Worm (Caenorhabditis elegans) whole organism, L1 larva: ENCODE data around the gene sdz-32.

Experiments
- C16A3.4 ChIP-seq: fragments of 150-350 bp; optimal IDR thresholded peaks from 2 replicates; lab custom pipeline; 2014; ENCODE audit warnings: missing biosample characterization, missing genetic modification characterization
- Y116A8C.19 ChIP-seq: sonication (generic microtip); optimal IDR thresholded peaks from 2 replicates; lab custom pipeline; 2016; ENCODE audit warnings: missing compliant biosample characterization, missing genetic modification characterization, borderline replicate concordance
- aha-1 ChIP-seq: fragments of 150-350 bp; optimal IDR thresholded peaks from 2 replicates; lab custom pipeline; 2014; ENCODE audit warnings: missing biosample characterization, missing genetic modification characterization
- alr-1 ChIP-seq: fragments of 200-800 bp; sonication (Bioruptor generic); optimal IDR thresholded peaks from 2 replicates; lab custom pipeline; 2018; ENCODE audit warnings: borderline replicate concordance, mild to moderate bottlenecking, missing genetic modification characterization, missing compliant biosample characterization
- aly-2 ChIP-seq: fragments of 150-350 bp; optimal IDR thresholded peaks from 2 replicates; lab custom pipeline; 2014; ENCODE audit warnings: missing biosample characterization, missing genetic modification characterization
- ama-1 ChIP-seq: fragments of 150-350 bp; optimal IDR thresholded peaks from 2 replicates; lab custom pipeline; 2014
- blmp-1 ChIP-seq: fragments of 150-350 bp; optimal IDR thresholded peaks from 2 replicates; lab custom pipeline; 2014; ENCODE audit warnings: missing biosample characterization, missing genetic modification characterization
- ceh-63 ChIP-seq: fragments of 200-800 bp; sonication (Bioruptor generic); optimal IDR thresholded peaks from 2 replicates; lab custom pipeline; 2018; ENCODE audit warnings: mild to moderate bottlenecking, missing genetic modification characterization, missing compliant biosample characterization
- ceh-82 ChIP-seq, 3 experiments: fragments of 150-350 bp in 1 of 3; sonication (generic microtip) in 2 of 3; optimal IDR thresholded peaks; 2 replicates each; lab custom pipeline; 2014 to 2017; ENCODE audit warnings: missing biosample characterization in 3 of 3, missing genetic modification characterization in 3 of 3
- ceh-88 ChIP-seq: fragments of 200-800 bp; sonication (Bioruptor generic); IDR thresholded peaks from 2 replicates; pipeline ENCODE4 v1.3.6; 2022; ENCODE audit warnings: missing genetic modification characterization, missing compliant biosample characterization
- ceh-90 ChIP-seq: sonication (generic microtip); optimal IDR thresholded peaks from 2 replicates; lab custom pipeline; 2016; ENCODE audit warnings: missing genetic modification characterization, missing compliant biosample characterization
- dpl-1 ChIP-seq, 3 experiments: fragments of 150-350 bp in 2 of 3; sonication (generic microtip) in 1 of 3; optimal IDR thresholded peaks; 2 replicates each; lab custom pipeline; 2014 to 2017; ENCODE audit warnings: missing biosample characterization in 3 of 3, missing genetic modification characterization in 3 of 3, missing genetic modification reagents in 3 of 3
- dsc-1 ChIP-seq: sonication (generic microtip); optimal IDR thresholded peaks from 2 replicates; lab custom pipeline; 2016; ENCODE audit warnings: mild to moderate bottlenecking, missing genetic modification characterization, missing compliant biosample characterization
- efl-3 ChIP-seq: fragments of 200-800 bp; sonication (Bioruptor generic); optimal IDR thresholded peaks from 2 replicates; lab custom pipeline; 2018; ENCODE audit warnings: mild to moderate bottlenecking, missing genetic modification characterization, missing compliant biosample characterization
- egl-13 ChIP-seq: sonication (generic microtip); optimal IDR thresholded peaks from 2 replicates; lab custom pipeline; 2016; ENCODE audit warnings: missing genotype, missing genetic modification reagents, missing genetic modification characterization, missing compliant biosample characterization
- elt-2 ChIP-seq: sonication (generic microtip); optimal IDR thresholded peaks from 2 replicates; lab custom pipeline; 2016; ENCODE audit warnings: missing genetic modification characterization, mild to moderate bottlenecking, inconsistent platforms, missing compliant biosample characterization, missing genetic modification reagents
- fkh-10 ChIP-seq: sonication (generic microtip); optimal IDR thresholded peaks from 2 replicates; lab custom pipeline; 2017; ENCODE audit warnings: missing biosample characterization, missing genetic modification reagents, missing genetic modification characterization
- fkh-4 ChIP-seq: sonication (generic microtip); optimal IDR thresholded peaks from 2 replicates; lab custom pipeline; 2016; ENCODE audit warnings: missing compliant biosample characterization, missing genetic modification characterization, borderline replicate concordance
- fkh-8 ChIP-seq: sonication (generic microtip); optimal IDR thresholded peaks from 2 replicates; lab custom pipeline; 2016; ENCODE audit warnings: mild to moderate bottlenecking, missing genetic modification characterization, missing compliant biosample characterization
- fos-1 ChIP-seq: fragments of 150-350 bp; optimal IDR thresholded peaks from 2 replicates; lab custom pipeline; 2014; ENCODE audit warnings: missing biosample characterization, missing genetic modification characterization
- grh-1 ChIP-seq: fragments of 200-800 bp; sonication (Bioruptor generic); IDR thresholded peaks from 2 replicates; pipeline ENCODE4 v1.3.6; 2022; ENCODE audit warnings: missing genetic modification reagents, missing genetic modification characterization, missing compliant biosample characterization
- jun-1 ChIP-seq: fragments of 150-350 bp; optimal IDR thresholded peaks from 2 replicates; lab custom pipeline; 2014; ENCODE audit warnings: missing biosample characterization, missing genetic modification reagents, missing genetic modification characterization
- lin-39 ChIP-seq: fragments of 150-350 bp; optimal IDR thresholded peaks from 2 replicates; lab custom pipeline; 2014; ENCODE audit warnings: missing biosample characterization, missing genetic modification reagents, missing genetic modification characterization
- lir-3 ChIP-seq: sonication (generic microtip); optimal IDR thresholded peaks from 2 replicates; lab custom pipeline; 2016; ENCODE audit warnings: mild to moderate bottlenecking, missing genetic modification characterization, moderate library complexity, missing compliant biosample characterization; ENCODE audit not compliant: poor library complexity
- lsy-2 ChIP-seq, 2 experiments: fragments of 150-350 bp; optimal IDR thresholded peaks; 2 replicates each; lab custom pipeline; 2014; ENCODE audit warnings: missing biosample characterization in 2 of 2, missing genetic modification characterization in 2 of 2
- mab-9 ChIP-seq: fragments of 200-800 bp; sonication (Bioruptor generic); IDR thresholded peaks from 2 replicates; pipeline ENCODE4 v1.3.6; 2022; ENCODE audit warnings: missing genetic modification reagents, missing genetic modification characterization, missing compliant biosample characterization
- mdl-1 ChIP-seq, 2 experiments: fragments of 150-350 bp; optimal IDR thresholded peaks; 2 replicates each; lab custom pipeline; 2014 to 2017; ENCODE audit warnings: missing biosample characterization in 2 of 2, missing genetic modification characterization in 2 of 2, inconsistent platforms in 1 of 2
- mef-2 ChIP-seq: fragments of 150-350 bp; optimal IDR thresholded peaks from 2 replicates; lab custom pipeline; 2014; ENCODE audit warnings: missing biosample characterization, missing genetic modification characterization
- nhr-11 ChIP-seq: fragments of 150-350 bp; optimal IDR thresholded peaks from 2 replicates; lab custom pipeline; 2014; ENCODE audit warnings: missing biosample characterization, missing genetic modification characterization
- nhr-12 ChIP-seq: sonication (generic microtip); optimal IDR thresholded peaks from 2 replicates; lab custom pipeline; 2017; ENCODE audit warnings: missing biosample characterization, missing genetic modification characterization
- nhr-19 ChIP-seq: fragments of 200-800 bp; sonication (Bioruptor generic); conservative IDR thresholded peaks from 2 replicates; pipeline ENCODE4 v1.3.6; 2022; ENCODE audit warnings: missing genetic modification characterization, missing compliant biosample characterization
- nhr-237 ChIP-seq: fragments of 150-350 bp; optimal IDR thresholded peaks from 2 replicates; lab custom pipeline; 2014; ENCODE audit warnings: missing biosample characterization, missing genetic modification characterization
- nhr-47 ChIP-seq: sonication (generic microtip); optimal IDR thresholded peaks from 2 replicates; lab custom pipeline; 2016; ENCODE audit warnings: mild to moderate bottlenecking, missing genetic modification characterization, moderate library complexity, missing compliant biosample characterization
- nhr-71 ChIP-seq: sonication (generic microtip); optimal IDR thresholded peaks from 2 replicates; lab custom pipeline; 2016; ENCODE audit warnings: mild to moderate bottlenecking, missing genetic modification characterization, moderate library complexity, missing compliant biosample characterization
- nhr-77 ChIP-seq: fragments of 150-350 bp; optimal IDR thresholded peaks from 2 replicates; lab custom pipeline; 2014; ENCODE audit warnings: missing biosample characterization, missing genetic modification characterization
- nhr-84 ChIP-seq: sonication (generic microtip); optimal IDR thresholded peaks from 2 replicates; lab custom pipeline; 2017; ENCODE audit warnings: missing biosample characterization, missing genetic modification characterization
- pax-3 ChIP-seq: fragments of 200-800 bp; sonication (Bioruptor generic); optimal IDR thresholded peaks from 2 replicates; lab custom pipeline; 2018; ENCODE audit warnings: mild to moderate bottlenecking, missing genetic modification characterization, moderate library complexity, missing compliant biosample characterization
- rnt-1 ChIP-seq: sonication (generic microtip); optimal IDR thresholded peaks from 2 replicates; lab custom pipeline; 2016; ENCODE audit warnings: mild to moderate bottlenecking, missing genetic modification characterization, moderate library complexity, missing compliant biosample characterization
- skn-1 ChIP-seq: fragments of 150-350 bp; optimal IDR thresholded peaks from 2 replicates; lab custom pipeline; 2014; ENCODE audit warnings: missing biosample characterization, missing genetic modification characterization
- snpc-4 ChIP-seq: fragments of 150-350 bp; optimal IDR thresholded peaks from 2 replicates; lab custom pipeline; 2014; ENCODE audit warnings: missing biosample characterization, missing genetic modification characterization
- snu-23 ChIP-seq: sonication (generic microtip); optimal IDR thresholded peaks from 2 replicates; lab custom pipeline; 2016; ENCODE audit warnings: missing genetic modification characterization, missing compliant biosample characterization
- sox-4 ChIP-seq: sonication (generic microtip); optimal IDR thresholded peaks from 2 replicates; lab custom pipeline; 2016; ENCODE audit warnings: missing genetic modification characterization, missing compliant biosample characterization
- sup-37 ChIP-seq: fragments of 200-800 bp; sonication (Bioruptor generic); optimal IDR thresholded peaks from 2 replicates; lab custom pipeline; 2018; ENCODE audit warnings: mild to moderate bottlenecking, missing genetic modification characterization, missing compliant biosample characterization
- swsn-7 ChIP-seq: sonication (generic microtip); optimal IDR thresholded peaks from 2 replicates; lab custom pipeline; 2016; ENCODE audit warnings: missing genetic modification characterization, missing compliant biosample characterization
- tbx-2 ChIP-seq: sonication (generic microtip); optimal IDR thresholded peaks from 2 replicates; lab custom pipeline; 2016; ENCODE audit warnings: missing genetic modification characterization, missing compliant biosample characterization
- tlp-1 ChIP-seq: fragments of 150-350 bp; optimal IDR thresholded peaks from 2 replicates; lab custom pipeline; 2014; ENCODE audit warnings: missing biosample characterization, missing genetic modification characterization
- unc-130 ChIP-seq: fragments of 150-350 bp; optimal IDR thresholded peaks from 2 replicates; lab custom pipeline; 2017; ENCODE audit warnings: missing biosample characterization, missing genetic modification characterization, inconsistent platforms
- unc-30 ChIP-seq: sonication (generic microtip); optimal IDR thresholded peaks from 2 replicates; lab custom pipeline; 2017; ENCODE audit warnings: missing biosample characterization, missing genetic modification characterization
- unc-86 ChIP-seq: sonication (generic microtip); optimal IDR thresholded peaks from 2 replicates; lab custom pipeline; 2016; ENCODE audit warnings: missing genetic modification characterization, missing compliant biosample characterization
- xbp-1 ChIP-seq: sonication (generic microtip); optimal IDR thresholded peaks from 2 replicates; lab custom pipeline; 2016; ENCODE audit warnings: missing genetic modification characterization, missing compliant biosample characterization
- zag-1 ChIP-seq: fragments of 150-350 bp; optimal IDR thresholded peaks from 2 replicates; lab custom pipeline; 2014; ENCODE audit warnings: missing biosample characterization, missing genetic modification characterization
- ztf-4 ChIP-seq: fragments of 150-350 bp; optimal IDR thresholded peaks from 2 replicates; lab custom pipeline; 2014; ENCODE audit warnings: missing biosample characterization, missing genetic modification characterization

sdz-32 gene

DNA sequence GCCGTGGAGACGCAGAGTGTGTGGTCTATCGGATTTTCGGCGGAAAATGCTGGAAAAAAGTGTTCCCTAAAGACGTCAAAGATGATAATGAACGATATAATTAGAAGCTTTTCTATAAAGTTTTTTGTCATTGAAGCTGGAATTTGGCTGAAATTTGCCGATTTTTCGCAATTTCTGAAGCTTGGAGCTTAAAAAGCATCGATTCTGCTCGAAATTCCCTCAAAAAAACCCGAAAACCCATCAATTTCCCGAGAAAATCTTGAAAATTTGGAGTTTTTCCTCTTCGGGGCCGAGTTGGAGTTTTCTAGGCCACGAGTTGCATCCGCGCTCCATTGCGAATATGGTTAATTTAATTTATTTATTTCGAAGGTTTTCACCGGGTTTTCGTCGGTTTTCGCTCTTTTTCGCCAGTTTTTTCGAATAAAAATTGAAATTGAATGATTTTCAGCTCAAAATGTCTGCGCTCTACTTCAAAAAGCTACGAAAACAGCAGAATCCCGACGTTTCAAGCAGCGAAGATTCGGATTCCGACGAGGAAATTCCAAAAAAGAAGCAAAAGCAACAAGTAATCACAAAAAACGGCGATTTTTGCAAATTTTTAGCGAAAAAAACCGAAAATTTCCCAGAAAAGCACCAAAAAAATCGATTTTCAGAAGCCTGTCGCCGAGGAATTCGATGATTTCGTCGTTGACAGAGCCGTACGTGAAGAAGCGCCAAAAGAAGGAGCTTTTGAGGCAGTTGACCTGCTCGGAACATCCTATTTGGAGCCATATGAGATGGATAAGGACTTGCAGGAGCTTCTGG lies 28.9 kb downstream of the sdz-32 start, which contains the start of the genes col-71 and Y49F6B.2 (continued):
- TF ChIP-seq efl-3 (GFP tag; lab: Kevin White, UChicago) (no peak), blmp-1 (tag; lab: Kevin White, UChicago) (peak; percentile 57), unc-130 (tag; lab: Kevin White, UChicago) (peak; percentile 24), nhr-47 (tag; lab: Kevin White, UChicago) (peak; percentile 90), grh-1 (GFP tag; lab: Robert Waterston, UW) (peak; percentile 57), jun-1 (tag; lab: Kevin White, UChicago) (peak; percentile 31), C16A3.4 (tag; lab: Kevin White, UChicago) (peak; percentile 72), dpl-1 (GFP tag; optimal IDR thresholded peaks at IDR 0.05; lab: Kevin White, UChicago) (peak; percentile 65 to 79 (median 74)), ceh-90 (peak; percentile 91), nhr-11 (peak; percentile 22), nhr-77 (tag; lab: Kevin White, UChicago) (peak; percentile 11), lsy-2 (tag; optimal IDR thresholded peaks at IDR 0.05; lab: Kevin White, UChicago) (peak; percentile 84 to 85), fos-1 (tag; lab: Kevin White, UChicago) (peak; percentile 64), lin-39 (peak; percentile 64), ama-1 (lab: Kevin White, UChicago) (no peak), sox-4 (peak; percentile 76), alr-1 (tag; lab: Kevin White, UChicago) (no peak), snpc-4 (tag; lab: Kevin White, UChicago) (peak; percentile 58), nhr-19 (GFP tag; lab: Robert Waterston, UW) (peak; percentile 79), nhr-12 (tag; lab: Kevin White, UChicago) (no peak), aha-1 (tag; lab: Kevin White, UChicago) (no peak), nhr-237 (tag; lab: Kevin White, UChicago) (peak; percentile 40), unc-30 (tag; lab: Kevin White, UChicago) (no peak), fkh-8 (tag; lab: Kevin White, UChicago) (peak; percentile 86), rnt-1 (tag; lab: Kevin White, UChicago) (peak; percentile 98), ztf-4 (tag; lab: Kevin White, UChicago) (no peak), ceh-63 (GFP tag; lab: Kevin White, UChicago) (no peak), elt-2 (tag; lab: Kevin White, UChicago) (peak; percentile 68), pax-3 (tag; lab: Kevin White, UChicago) (peak; percentile 81), swsn-7 (tag; lab: Kevin White, UChicago) (peak; percentile 81), aly-2 (peak; percentile 21), tbx-2 (peak; percentile 89), xbp-1 (tag; lab: Kevin White, UChicago) (peak; percentile 87), dsc-1 (peak; percentile 94), mdl-1 (tag; optimal IDR thresholded peaks at IDR 0.05; lab: Kevin White, UChicago) (peak in 1 of 2 experiments; percentile 53), unc-86 (tag; lab: Kevin White, UChicago) (peak; percentile 75), lir-3 (tag; lab: Kevin White, UChicago) (peak; percentile 95), mab-9 (GFP tag; lab: Robert Waterston, UW) (peak; percentile 86), fkh-10 (GFP tag; lab: Kevin White, UChicago) (peak; percentile 74), ceh-82 (tag; optimal IDR thresholded peaks at IDR 0.05; lab: Kevin White, UChicago) (peak; percentile 76 to 82 (median 78)), ceh-88 (GFP tag; lab: Robert Waterston, UW) (peak; percentile 41; the same call in 1 of the 2 replicates), nhr-84 (no peak), zag-1 (tag; lab: Kevin White, UChicago) (no peak), tlp-1 (tag; lab: Kevin White, UChicago) (no peak), Y116A8C.19 (tag; lab: Kevin White, UChicago) (peak; percentile 32), snu-23 (GFP tag; lab: Kevin White, UChicago) (peak; percentile 86), mef-2 (no peak), fkh-4 (tag; lab: Kevin White, UChicago) (peak; percentile 95), sup-37 (GFP tag; lab: Kevin White, UChicago) (no peak), skn-1 (tag; lab: Kevin White, UChicago) (peak; percentile 65), nhr-71 (peak; percentile 87), egl-13 (tag; lab: Kevin White, UChicago) (peak; percentile 91)
